Fruit fly (Drosophila melanogaster) whole organism, adult: ENCODE measurements around the gene Theg.

Experiments used
- CG11617 ChIP-seq: fragments of 200-800 bp; sonication (Bioruptor generic); optimal IDR thresholded peaks from 2 replicates; lab custom pipeline; 2017; ENCODE audit warnings: mild to moderate bottlenecking, missing biosample characterization, missing genetic modification reagents, missing genetic modification characterization
- CG12768 ChIP-seq: fragments of 200-800 bp; sonication (Bioruptor generic); optimal IDR thresholded peaks from 2 replicates; lab custom pipeline; 2017; ENCODE audit warnings: missing biosample characterization, missing genetic modification characterization, mild to moderate bottlenecking, moderate library complexity, missing genetic modification reagents
- CG14711 ChIP-seq: fragments of 200-800 bp; sonication (Bioruptor generic); optimal IDR thresholded peaks from 2 replicates; lab custom pipeline; 2018; ENCODE audit warnings: missing biosample characterization, mild to moderate bottlenecking, missing genetic modification characterization, moderate library complexity
- CG1620 ChIP-seq: fragments of 200-800 bp; sonication (Bioruptor generic); optimal IDR thresholded peaks from 2 replicates; lab custom pipeline; 2016; ENCODE audit warnings: missing biosample characterization, missing genetic modification characterization
- CG33017 ChIP-seq: fragments of 200-800 bp; sonication (Bioruptor generic); optimal IDR thresholded peaks from 2 replicates; lab custom pipeline; 2018; ENCODE audit warnings: missing biosample characterization, mild to moderate bottlenecking, missing genetic modification characterization, moderate library complexity
- CG5204 ChIP-seq: fragments of 200-800 bp; sonication (Bioruptor generic); optimal IDR thresholded peaks from 2 replicates; lab custom pipeline; 2016; ENCODE audit warnings: missing biosample characterization, missing genetic modification characterization
- CG7045 ChIP-seq: fragments of 200-800 bp; sonication (Bioruptor generic); optimal IDR thresholded peaks from 2 replicates; lab custom pipeline; 2017; ENCODE audit warnings: missing biosample characterization, mild to moderate bottlenecking, missing genetic modification characterization
- CG7101 ChIP-seq: fragments of 200-800 bp; sonication (Bioruptor generic); optimal IDR thresholded peaks from 2 replicates; lab custom pipeline; 2018; ENCODE audit warnings: missing biosample characterization, mild to moderate bottlenecking, missing genetic modification characterization, moderate library complexity
- Clk ChIP-seq: fragments of 200-800 bp; sonication (Bioruptor generic); optimal IDR thresholded peaks from 2 replicates; lab custom pipeline; 2017; ENCODE audit warnings: missing biosample characterization, missing genetic modification characterization
- Crg-1 ChIP-seq: fragments of 200-800 bp; sonication (Bioruptor generic); optimal IDR thresholded peaks from 2 replicates; lab custom pipeline; 2016; ENCODE audit warnings: missing biosample characterization, missing genetic modification characterization
- Hr96 ChIP-seq: fragments of 200-800 bp; sonication (Bioruptor generic); optimal IDR thresholded peaks from 2 replicates; lab custom pipeline; 2016; ENCODE audit warnings: missing biosample characterization, missing genetic modification characterization
- Mnt ChIP-seq: fragments of 200-800 bp; sonication (Bioruptor generic); optimal IDR thresholded peaks from 2 replicates; lab custom pipeline; 2016; ENCODE audit warnings: missing biosample characterization, mild to moderate bottlenecking, missing genetic modification characterization
- bab1 ChIP-seq: fragments of 200-800 bp; sonication (Bioruptor generic); optimal IDR thresholded peaks from 3 replicates; lab custom pipeline; 2019; ENCODE audit warnings: missing biosample characterization, mild to moderate bottlenecking, missing genetic modification characterization, moderate library complexity
- cic ChIP-seq: fragments of 200-800 bp; sonication (Bioruptor generic); optimal IDR thresholded peaks from 2 replicates; lab custom pipeline; 2017; ENCODE audit warnings: missing biosample characterization, mild to moderate bottlenecking, missing genetic modification characterization, moderate library complexity
- cnc ChIP-seq, 2 experiments: fragments of >200 bp; optimal IDR thresholded peaks; 2 replicates each; lab custom pipeline; 2017
- kay ChIP-seq: fragments of 200-800 bp; sonication (Bioruptor generic); peaks from one replicate; lab custom pipeline; 2016; ENCODE audit warnings: missing biosample characterization, missing genetic modification characterization, borderline replicate concordance
- ovo ChIP-seq: fragments of 200-800 bp; sonication (Bioruptor generic); optimal IDR thresholded peaks from 2 replicates; lab custom pipeline; 2016; ENCODE audit warnings: missing biosample characterization, missing genetic modification characterization
- pad ChIP-seq: fragments of 200-800 bp; sonication (Bioruptor generic); optimal IDR thresholded peaks from 3 replicates; lab custom pipeline; 2017; ENCODE audit warnings: missing biosample characterization, missing genetic modification characterization, mild to moderate bottlenecking, moderate library complexity, missing genetic modification reagents
- tj ChIP-seq: fragments of 200-800 bp; sonication (Bioruptor generic); optimal IDR thresholded peaks from 3 replicates; lab custom pipeline; 2017; ENCODE audit warnings: missing biosample characterization, mild to moderate bottlenecking, missing genetic modification characterization, moderate library complexity
- toe ChIP-seq: fragments of 200-800 bp; sonication (Bioruptor generic); optimal IDR thresholded peaks from 2 replicates; lab custom pipeline; 2016; ENCODE audit warnings: missing biosample characterization, missing genetic modification characterization

Gene Theg

dm6 chr3R:22022623-22023022, 8.1 kb downstream of the Theg start:
- TF ChIP-seq CG14711 (tag; lab: Kevin White, UChicago): no peak
- TF ChIP-seq bab1 (GFP tag; lab: Kevin White, UChicago): peak; percentile 13
- no peak for TF ChIP-seq CG33017 (tag; lab: Kevin White, UChicago)
- no peak for TF ChIP-seq cnc (optimal IDR thresholded peaks at IDR 0.05; lab: Kevin White, UChicago)
- TF ChIP-seq Crg-1 (GFP tag; lab: Kevin White, UChicago): no peak
- no peak for TF ChIP-seq pad (GFP tag; lab: Kevin White, UChicago)
- TF ChIP-seq CG7101 (tag; lab: Kevin White, UChicago): no peak
- TF ChIP-seq CG7045 (GFP tag; lab: Kevin White, UChicago): no peak
- TF ChIP-seq CG11617 (GFP tag; lab: Kevin White, UChicago): no peak
- no peak for TF ChIP-seq CG12768 (GFP tag; lab: Kevin White, UChicago)
- peak; percentile 51 for TF ChIP-seq cic (GFP tag; lab: Kevin White, UChicago)
- TF ChIP-seq CG1620 (GFP tag; lab: Kevin White, UChicago): no peak
- TF ChIP-seq CG5204: no peak
- no peak for TF ChIP-seq kay (GFP tag; lab: Kevin White, UChicago)
- no peak for TF ChIP-seq ovo (GFP tag; lab: Kevin White, UChicago)
- peak; percentile 14 for TF ChIP-seq Mnt (GFP tag; lab: Kevin White, UChicago)
- no peak for TF ChIP-seq Clk
- TF ChIP-seq tj (GFP tag; lab: Kevin White, UChicago): no peak
- no peak for TF ChIP-seq Hr96 (GFP tag; lab: Kevin White, UChicago)
- TF ChIP-seq toe (GFP tag; lab: Kevin White, UChicago): no peak

DNA sequence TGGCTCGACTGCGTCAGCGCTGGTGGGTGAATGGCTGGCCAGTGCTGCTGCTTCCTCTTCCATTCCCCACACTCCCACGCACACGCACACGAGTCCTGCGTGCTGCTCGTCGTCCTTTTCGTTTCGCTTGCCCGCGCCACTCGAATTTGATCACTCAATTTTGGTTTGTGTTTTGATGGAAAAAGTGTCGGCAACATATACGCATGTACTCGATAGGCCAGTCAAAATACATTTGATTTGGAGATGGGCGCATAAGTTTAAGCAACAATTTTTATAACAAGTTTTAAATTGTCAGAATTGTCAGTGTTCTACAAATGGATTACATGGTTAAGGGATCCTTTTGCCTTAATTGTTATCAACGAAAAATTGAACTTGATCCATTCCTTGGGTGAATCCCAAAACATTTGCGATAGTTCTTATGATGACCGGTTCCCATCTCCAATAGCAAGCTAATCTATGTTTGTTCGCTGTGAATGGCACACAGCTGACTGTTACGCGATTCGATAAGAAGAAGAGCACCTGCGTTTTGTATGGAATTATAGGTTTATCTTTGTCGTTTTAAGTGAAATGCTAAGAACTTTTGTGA, 8.6 kb downstream of the Theg start, which contains the start of the genes Mitofilin and mRpL35:
TSS of gene Mitofilin (minus strand) at position 295 of the 586 bp plus-strand sequence.
TSS of gene mRpL35 (plus strand) at position 487 of the 586 bp plus-strand sequence.
- TF ChIP-seq CG5204 (no peak), tj (GFP tag; lab: Kevin White, UChicago) (peak; percentile 13), CG1620 (GFP tag; lab: Kevin White, UChicago) (peak; percentile 28), toe (GFP tag; lab: Kevin White, UChicago) (no peak), ovo (GFP tag; lab: Kevin White, UChicago) (no peak), CG7045 (GFP tag; lab: Kevin White, UChicago) (peak; percentile 41), Mnt (GFP tag; lab: Kevin White, UChicago) (peak; percentile 21), pad (GFP tag; lab: Kevin White, UChicago) (peak; percentile 48), Crg-1 (GFP tag; lab: Kevin White, UChicago) (peak; percentile 9), CG11617 (GFP tag; lab: Kevin White, UChicago) (peak; percentile 70), CG7101 (tag; lab: Kevin White, UChicago) (peak; percentile 29), CG12768 (GFP tag; lab: Kevin White, UChicago) (peak; percentile 28), Hr96 (GFP tag; lab: Kevin White, UChicago) (peak; percentile 70), cnc (optimal IDR thresholded peaks at IDR 0.05; lab: Kevin White, UChicago) (no peak), bab1 (GFP tag; lab: Kevin White, UChicago) (no peak), kay (GFP tag; lab: Kevin White, UChicago) (no peak), CG33017 (tag; lab: Kevin White, UChicago) (peak; percentile 20), Clk (no peak), CG14711 (tag; lab: Kevin White, UChicago) (no peak), cic (GFP tag; lab: Kevin White, UChicago) (no peak)

dm6 chr3R:22025320-22025719, 10.8 kb downstream of the Theg start, which contains the start of gene CG6028:
CG6028 (minus strand) TSS chr3R:22025506.
- TF ChIP-seq CG7101 (tag; lab: Kevin White, UChicago) (peak; percentile 38), CG14711 (tag; lab: Kevin White, UChicago) (peak; percentile 12), Clk (no peak), Hr96 (GFP tag; lab: Kevin White, UChicago) (peak; percentile 50), pad (GFP tag; lab: Kevin White, UChicago) (peak; percentile 45), ovo (GFP tag; lab: Kevin White, UChicago) (peak; percentile 9), CG12768 (GFP tag; lab: Kevin White, UChicago) (peak; percentile 64), cnc (optimal IDR thresholded peaks at IDR 0.05; lab: Kevin White, UChicago) (no peak), kay (GFP tag; lab: Kevin White, UChicago) (no peak), CG11617 (GFP tag; lab: Kevin White, UChicago) (no peak), Mnt (GFP tag; lab: Kevin White, UChicago) (peak; percentile 53), toe (GFP tag; lab: Kevin White, UChicago) (peak; percentile 34), Crg-1 (GFP tag; lab: Kevin White, UChicago) (peak; percentile 27), CG7045 (GFP tag; lab: Kevin White, UChicago) (no peak), tj (GFP tag; lab: Kevin White, UChicago) (no peak), CG33017 (tag; lab: Kevin White, UChicago) (peak; percentile 47), CG1620 (GFP tag; lab: Kevin White, UChicago) (peak; percentile 47), bab1 (GFP tag; lab: Kevin White, UChicago) (peak; percentile 58), cic (GFP tag; lab: Kevin White, UChicago) (peak; percentile 11), CG5204 (no peak)

DNA sequence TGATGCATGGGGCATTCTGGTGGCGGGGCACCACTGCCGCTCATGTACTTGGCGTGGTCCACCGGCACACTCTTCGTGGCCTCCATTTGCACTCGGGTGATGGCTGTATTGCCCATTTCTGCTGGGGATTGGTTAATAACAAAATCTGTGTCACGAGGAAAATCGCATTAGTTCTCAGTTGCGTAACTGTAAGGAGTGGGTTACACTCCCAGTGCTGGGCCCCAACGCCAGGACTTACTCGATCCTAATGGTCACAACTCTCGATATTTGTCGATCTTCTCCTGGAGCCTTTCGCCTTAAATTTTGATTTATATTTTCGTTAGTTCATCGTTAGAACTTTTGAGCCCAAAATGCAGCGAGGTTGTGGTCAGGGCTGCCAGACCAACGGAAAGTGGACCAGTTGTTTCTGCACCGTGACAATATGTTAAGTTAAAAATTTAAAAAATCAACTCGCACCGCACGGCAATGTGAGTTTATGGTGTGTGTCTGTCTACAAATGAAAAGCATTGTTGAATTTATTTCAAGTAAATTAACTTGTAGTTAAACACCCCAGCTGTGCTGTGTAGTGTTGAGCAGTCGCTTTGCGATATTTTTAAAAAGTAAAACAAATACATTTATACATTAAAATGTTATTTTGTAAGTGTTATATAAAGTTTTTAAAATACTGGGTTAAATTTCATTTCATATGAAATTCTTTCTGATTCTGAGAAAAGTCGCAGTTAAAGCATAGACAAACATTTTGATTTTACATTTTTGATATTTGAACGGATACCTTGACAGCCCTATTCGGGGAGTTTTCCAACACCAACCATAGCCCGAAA, 12.6 kb downstream of the Theg start, which contains the start of the genes Cchl and ND-42:
TSS of gene Cchl (minus strand) at position 559 of the 821 bp plus-strand sequence.
TSS of gene ND-42 (plus strand) at position 788 of the 821 bp plus-strand sequence.
- TF ChIP-seq tj (GFP tag; lab: Kevin White, UChicago): peak; percentile 63
- TF ChIP-seq Crg-1 (GFP tag; lab: Kevin White, UChicago): peak; percentile 91
- peak; percentile 88 for TF ChIP-seq CG1620 (GFP tag; lab: Kevin White, UChicago)
- no peak for TF ChIP-seq cnc (optimal IDR thresholded peaks at IDR 0.05; lab: Kevin White, UChicago)
- TF ChIP-seq kay (GFP tag; lab: Kevin White, UChicago): no peak
- TF ChIP-seq ovo (GFP tag; lab: Kevin White, UChicago): peak; percentile 69
- peak; percentile 94 for TF ChIP-seq CG11617 (GFP tag; lab: Kevin White, UChicago)
- peak; percentile 82 for TF ChIP-seq Mnt (GFP tag; lab: Kevin White, UChicago)
- peak; percentile 84 for TF ChIP-seq pad (GFP tag; lab: Kevin White, UChicago)
- TF ChIP-seq cic (GFP tag; lab: Kevin White, UChicago): peak; percentile 47
- TF ChIP-seq CG7045 (GFP tag; lab: Kevin White, UChicago): peak; percentile 84
- no peak for TF ChIP-seq Hr96 (GFP tag; lab: Kevin White, UChicago)
- peak; percentile 84 for TF ChIP-seq bab1 (GFP tag; lab: Kevin White, UChicago)
- no peak for TF ChIP-seq toe (GFP tag; lab: Kevin White, UChicago)
- TF ChIP-seq CG33017 (tag; lab: Kevin White, UChicago): peak; percentile 81
- TF ChIP-seq CG14711 (tag; lab: Kevin White, UChicago): peak; percentile 93
- TF ChIP-seq CG5204: no peak
- TF ChIP-seq CG12768 (GFP tag; lab: Kevin White, UChicago): peak; percentile 93
- TF ChIP-seq CG7101 (tag; lab: Kevin White, UChicago): peak; percentile 91
- peak; percentile 57 for TF ChIP-seq Clk
